Fruit fly (Drosophila melanogaster): Measurements from ENCODE around the gene Kal1.

The Kal1 gene

dm6 chr3R:24144542-24144941 lies 3.3 kb downstream of the Kal1 start (continued):
- peak; percentile 56; the same call in 2 of the 3 replicates for TF ChIP-seq CG6163 (GFP tag; IDR thresholded peaks at IDR 0.05)
- peak; percentile 34 for TF ChIP-seq Lpt (GFP tag; optimal IDR thresholded peaks at IDR 0.05)
- peak; percentile 42 for TF ChIP-seq CG8632 (GFP tag; optimal IDR thresholded peaks at IDR 0.05)
- no peak for TF ChIP-seq Blimp-1 (GFP tag; optimal IDR thresholded peaks at IDR 0.05)
- TF ChIP-seq CG6808 (GFP tag; optimal IDR thresholded peaks at IDR 0.05) = peak; percentile 80
- peak; percentile 55 for TF ChIP-seq topi (GFP tag; optimal IDR thresholded peaks at IDR 0.05)
- no peak for TF ChIP-seq Sox15 (GFP tag; optimal IDR thresholded peaks at IDR 0.05)
- peak; percentile 58 for TF ChIP-seq CG11762 (GFP tag; optimal IDR thresholded peaks at IDR 0.05; ENCODE audit: insufficient read depth)
- peak; percentile 81 for TF ChIP-seq CG8119 (GFP tag; IDR thresholded peaks at IDR 0.05)
- peak; percentile 69 for TF ChIP-seq pdm3 (GFP tag; optimal IDR thresholded peaks at IDR 0.05)
- TF ChIP-seq CG1621 (tag; optimal IDR thresholded peaks at IDR 0.05) = peak; percentile 50
- peak; percentile 7 for TF ChIP-seq CG9139 (GFP tag; optimal IDR thresholded peaks at IDR 0.05)
- peak; percentile 3 for TF ChIP-seq CG34406 (GFP tag; optimal IDR thresholded peaks at IDR 0.05)
- peak; percentile 79 for TF ChIP-seq CG10631 (GFP tag; optimal IDR thresholded peaks at IDR 0.05)
- TF ChIP-seq Sox14 (GFP tag; optimal IDR thresholded peaks at IDR 0.05) = peak; percentile 76
- peak; percentile 42 for TF ChIP-seq CG16779 (tag; optimal IDR thresholded peaks at IDR 0.05)
- TF ChIP-seq CG15336 (GFP tag; IDR thresholded peaks at IDR 0.05) = peak; percentile 75
- peak; percentile 89 for TF ChIP-seq CG32006 (GFP tag; optimal IDR thresholded peaks at IDR 0.05)
- peak; percentile 80 for TF ChIP-seq svp (GFP tag)
- TF ChIP-seq Met (GFP tag; optimal IDR thresholded peaks at IDR 0.05) = peak; percentile 57
- TF ChIP-seq Hr39 (GFP tag; optimal IDR thresholded peaks at IDR 0.05) = peak; percentile 58
- peak; percentile 72 to 95 for TF ChIP-seq ss (GFP tag; optimal IDR thresholded peaks at IDR 0.05)
- TF ChIP-seq Smox (GFP tag; optimal IDR thresholded peaks at IDR 0.05) = peak; percentile 0
- peak; percentile 93 for TF ChIP-seq Eip78C (GFP tag)

DNA sequence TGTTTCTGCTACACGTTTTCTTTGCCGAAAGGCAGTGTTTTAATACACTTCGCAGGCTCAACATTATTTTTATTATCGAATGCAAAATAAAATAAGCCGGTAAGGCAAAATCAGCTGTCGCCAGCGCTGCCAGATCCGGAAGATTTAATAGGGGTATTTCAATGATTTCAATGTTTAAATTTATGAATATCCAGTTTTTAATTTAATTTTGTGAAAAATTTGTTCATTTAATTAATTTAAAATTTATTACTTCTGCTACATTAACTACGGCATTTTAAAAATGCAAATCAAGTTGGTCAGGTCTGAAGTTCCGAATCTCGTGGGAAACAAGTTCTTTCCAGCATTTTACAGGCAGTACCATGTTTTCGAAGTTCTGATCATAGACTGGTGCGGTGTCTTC lies 7.6 kb downstream of the Kal1 start, which contains the start of gene Slimp:
Gene Slimp, minus strand, starts transcription at position 130 of the 400 bp plus-strand sequence.
- TF ChIP-seq CG31627 (GFP tag; optimal IDR thresholded peaks at IDR 0.05) = peak; percentile 27
- TF ChIP-seq OdsH (GFP tag; optimal IDR thresholded peaks at IDR 0.05) = peak; percentile 33
- TF ChIP-seq cyc (GFP tag; optimal IDR thresholded peaks at IDR 0.05) = no peak
- TF ChIP-seq Eip93F (GFP tag; optimal IDR thresholded peaks at IDR 0.05) = no peak
- TF ChIP-seq CG34406 (GFP tag; optimal IDR thresholded peaks at IDR 0.05) = peak; percentile 10
- TF ChIP-seq Ets96B (tag; optimal IDR thresholded peaks at IDR 0.05) = peak; percentile 3
- TF ChIP-seq fd85E (GFP tag; optimal IDR thresholded peaks at IDR 0.05) = no peak
- peak; percentile 1 for TF ChIP-seq Hr39 (GFP tag; optimal IDR thresholded peaks at IDR 0.05)
- no peak for TF ChIP-seq CG11294 (GFP tag; IDR thresholded peaks at IDR 0.05)
- TF ChIP-seq CG6854 (GFP tag; optimal IDR thresholded peaks at IDR 0.05) = no peak
- peak; percentile 76 for TF ChIP-seq svp (GFP tag)
- TF ChIP-seq eg (GFP tag; IDR thresholded peaks at IDR 0.05) = no peak
- TF ChIP-seq CG6792 (GFP tag; optimal IDR thresholded peaks at IDR 0.05) = no peak
- TF ChIP-seq Blimp-1 (GFP tag; optimal IDR thresholded peaks at IDR 0.05) = no peak
- TF ChIP-seq topi (GFP tag; optimal IDR thresholded peaks at IDR 0.05) = peak; percentile 29
- TF ChIP-seq ss (GFP tag; optimal IDR thresholded peaks at IDR 0.05) = no peak
- TF ChIP-seq Ets21C (GFP tag; optimal IDR thresholded peaks at IDR 0.05) = no peak
- TF ChIP-seq Sox14 (GFP tag; optimal IDR thresholded peaks at IDR 0.05) = peak; percentile 5
- no peak for TF ChIP-seq CG6808 (GFP tag; optimal IDR thresholded peaks at IDR 0.05)
- TF ChIP-seq Hr38 (GFP tag; optimal IDR thresholded peaks at IDR 0.05) = no peak
- no peak for TF ChIP-seq CG8319 (GFP tag; optimal IDR thresholded peaks at IDR 0.05)
- no peak for TF ChIP-seq CG15336 (GFP tag; IDR thresholded peaks at IDR 0.05)
- peak; percentile 18 for TF ChIP-seq Eip75B (GFP tag; optimal IDR thresholded peaks at IDR 0.05)
- TF ChIP-seq Gug (GFP tag; IDR thresholded peaks at IDR 0.05) = no peak
- TF ChIP-seq CG8119 (GFP tag; IDR thresholded peaks at IDR 0.05) = 0 out of 3 replicates have a peak, but pooled peaks have one; percentile 15
- no peak for TF ChIP-seq Lpt (GFP tag; optimal IDR thresholded peaks at IDR 0.05)
- TF ChIP-seq CG8632 (GFP tag; optimal IDR thresholded peaks at IDR 0.05) = no peak
- TF ChIP-seq achi (GFP tag; optimal IDR thresholded peaks at IDR 0.05) = peak; percentile 26
- peak; percentile 43 for TF ChIP-seq Met (GFP tag; optimal IDR thresholded peaks at IDR 0.05)
- TF ChIP-seq dac (GFP tag; optimal IDR thresholded peaks at IDR 0.05) = no peak
- TF ChIP-seq dsx (GFP tag; optimal IDR thresholded peaks at IDR 0.05; ENCODE audit: poor library complexity, severe bottlenecking) = no peak
- no peak for TF ChIP-seq salr (GFP tag; optimal IDR thresholded peaks at IDR 0.05)
- TF ChIP-seq CG6276 (GFP tag; optimal IDR thresholded peaks at IDR 0.05) = no peak
- TF ChIP-seq CG10631 (GFP tag; optimal IDR thresholded peaks at IDR 0.05) = peak; percentile 15
- TF ChIP-seq CG4318 (GFP tag; optimal IDR thresholded peaks at IDR 0.05) = no peak
- TF ChIP-seq CG11762 (GFP tag; optimal IDR thresholded peaks at IDR 0.05; ENCODE audit: insufficient read depth) = no peak
- TF ChIP-seq Eip78C (GFP tag) = peak; percentile 83
- peak; percentile 14 for TF ChIP-seq CG3032 (tag; optimal IDR thresholded peaks at IDR 0.05)
- TF ChIP-seq vri (GFP tag; optimal IDR thresholded peaks at IDR 0.05) = peak; percentile 46
- TF ChIP-seq CG1621 (tag; optimal IDR thresholded peaks at IDR 0.05) = no peak
- peak; percentile 46 for TF ChIP-seq Hr4 (GFP tag; optimal IDR thresholded peaks at IDR 0.05)
- TF ChIP-seq CG9139 (GFP tag; optimal IDR thresholded peaks at IDR 0.05) = no peak

Measured in whole organism, prepupa.